Fruit fly (Drosophila melanogaster) whole organism, embryonic: ENCODE measurements around the gene Tollo.

Experiments
- Atf-2 ChIP-seq: fragments of 200-800 bp; sonication (Bioruptor generic); optimal IDR thresholded peaks from 2 replicates; lab custom pipeline; 2016; ENCODE audit warnings: missing biosample characterization, missing genetic modification characterization
- CG10267 ChIP-seq: fragments of 200-800 bp; sonication (Bioruptor generic); optimal IDR thresholded peaks from 2 replicates; lab custom pipeline; 2018; ENCODE audit warnings: missing biosample characterization, mild to moderate bottlenecking, missing genetic modification characterization, moderate library complexity
- CG10654 ChIP-seq: fragments of 200-800 bp; sonication (Bioruptor generic); optimal IDR thresholded peaks from 2 replicates; lab custom pipeline; 2016; ENCODE audit warnings: missing biosample characterization, missing genetic modification characterization
- CG12744 ChIP-seq: fragments of 200-800 bp; sonication (Bioruptor generic); optimal IDR thresholded peaks from 2 replicates; lab custom pipeline; 2016; ENCODE audit warnings: missing biosample characterization, missing genetic modification characterization
- CG13424 ChIP-seq: fragments of 200-800 bp; sonication (Bioruptor generic); optimal IDR thresholded peaks from 2 replicates; lab custom pipeline; 2019; ENCODE audit warnings: missing biosample characterization, mild to moderate bottlenecking, missing genetic modification characterization, moderate library complexity
- CG15073 ChIP-seq: fragments of 200-800 bp; sonication (Bioruptor generic); optimal IDR thresholded peaks from 2 replicates; lab custom pipeline; 2016; ENCODE audit warnings: missing biosample characterization, missing genetic modification characterization
- CG1529 ChIP-seq: fragments of 200-800 bp; sonication (Bioruptor generic); optimal IDR thresholded peaks from 3 replicates; lab custom pipeline; 2018; ENCODE audit warnings: missing biosample characterization, missing genetic modification characterization
- CG17186 ChIP-seq: fragments of 200-800 bp; sonication (Bioruptor generic); optimal IDR thresholded peaks from 3 replicates; lab custom pipeline; 2017; ENCODE audit warnings: missing biosample characterization, missing genetic modification reagents, missing genetic modification characterization
- CG17385 ChIP-seq: fragments of 200-800 bp; sonication (Bioruptor generic); optimal IDR thresholded peaks from 3 replicates; lab custom pipeline; 2018; ENCODE audit warnings: missing biosample characterization, mild to moderate bottlenecking, missing genetic modification characterization
- CG17568 ChIP-seq: fragments of 200-800 bp; sonication (Bioruptor generic); optimal IDR thresholded peaks from 2 replicates; lab custom pipeline; 2018; ENCODE audit warnings: missing biosample characterization, mild to moderate bottlenecking, missing genetic modification characterization, moderate library complexity
- CG1832 ChIP-seq: fragments of 200-800 bp; sonication (Bioruptor generic); optimal IDR thresholded peaks from 2 replicates; lab custom pipeline; 2017; ENCODE audit warnings: missing biosample characterization, mild to moderate bottlenecking, missing genetic modification characterization, inconsistent platforms
- CG2129 ChIP-seq: fragments of 200-800 bp; sonication (Bioruptor generic); IDR thresholded peaks from 2 replicates; pipeline ENCODE4 v1.3.6; 2022; ENCODE audit warnings: missing biosample characterization, missing genetic modification characterization; ENCODE audit not compliant: partially characterized antibody
- CG30020 ChIP-seq: fragments of 200-800 bp; optimal IDR thresholded peaks from 2 replicates; lab custom pipeline; 2019; ENCODE audit warnings: missing biosample characterization, mild to moderate bottlenecking, missing genetic modification characterization, moderate library complexity
- CG32767 ChIP-seq: fragments of 200-800 bp; sonication (Bioruptor generic); IDR thresholded peaks from 2 replicates; pipeline ENCODE4 v1.3.6; 2022; ENCODE audit warnings: missing biosample characterization, missing genetic modification characterization
- CG43689 ChIP-seq: fragments of 200-800 bp; sonication (Bioruptor generic); IDR thresholded peaks from 2 replicates; pipeline ENCODE4 v1.3.6; 2022; ENCODE audit warnings: missing biosample characterization, missing genetic modification characterization
- CG6689 ChIP-seq: fragments of 200-800 bp; sonication (Bioruptor generic); IDR thresholded peaks from 2 replicates; pipeline ENCODE4 v1.3.6; 2022; ENCODE audit warnings: missing biosample characterization, missing genetic modification characterization
- CG7963 ChIP-seq: fragments of 200-800 bp; sonication (Bioruptor generic); IDR thresholded peaks from 3 replicates; pipeline ENCODE4 v1.3.6; 2022; ENCODE audit warnings: missing biosample characterization, missing genetic modification characterization; ENCODE audit not compliant: partially characterized antibody
- CG9932 ChIP-seq: fragments of 200-800 bp; sonication (Bioruptor generic); IDR thresholded peaks from 2 replicates; pipeline ENCODE4 v1.3.6; 2022; ENCODE audit warnings: missing biosample characterization, missing genetic modification characterization
- CTCF ChIP-seq: fragments of 200-800 bp; sonication (Bioruptor generic); optimal IDR thresholded peaks from 2 replicates; lab custom pipeline; 2017; ENCODE audit warnings: missing biosample characterization, mild to moderate bottlenecking, missing genetic modification characterization, moderate library complexity
- CoRest ChIP-seq: fragments of 200-800 bp; sonication (Bioruptor generic); optimal IDR thresholded peaks from 3 replicates; lab custom pipeline; 2018; ENCODE audit warnings: missing biosample characterization, mild to moderate bottlenecking, missing genetic modification characterization, moderate library complexity
- Dip2 ChIP-seq: fragments of 200-800 bp; sonication (Bioruptor generic); IDR thresholded peaks from 2 replicates; pipeline ENCODE4 v1.3.6; 2022; ENCODE audit warnings: missing biosample characterization, missing genetic modification characterization
- Drgx ChIP-seq: fragments of 200-800 bp; sonication (Bioruptor generic); IDR thresholded peaks from 2 replicates; pipeline ENCODE4 v1.3.6; 2022; ENCODE audit warnings: missing biosample characterization, missing genetic modification characterization
- Hsf ChIP-seq: fragments of 200-800 bp; sonication (Bioruptor generic); optimal IDR thresholded peaks from 3 replicates; lab custom pipeline; 2016; ENCODE audit warnings: missing biosample characterization, missing genetic modification characterization
- MESR4 ChIP-seq: fragments of 200-800 bp; sonication (Bioruptor generic); optimal IDR thresholded peaks from 2 replicates; lab custom pipeline; 2018; ENCODE audit warnings: missing biosample characterization, mild to moderate bottlenecking, missing genetic modification characterization, moderate library complexity
- Med ChIP-seq: fragments of 200-800 bp; sonication (Bioruptor generic); peaks from one replicate; lab custom pipeline; 2016; ENCODE audit warnings: missing biosample characterization, missing genetic modification characterization, mild to moderate bottlenecking, inconsistent platforms, moderate library complexity
- Neu2 ChIP-seq: fragments of 200-800 bp; sonication (Bioruptor generic); optimal IDR thresholded peaks from 3 replicates; lab custom pipeline; 2016; ENCODE audit warnings: missing biosample characterization, missing genetic modification characterization, borderline replicate concordance
- Pdp1 ChIP-seq, 2 experiments: fragments of 200-800 bp; sonication (Bioruptor generic); optimal IDR thresholded peaks; 3 replicates each; lab custom pipeline; 2016; ENCODE audit warnings: missing biosample characterization in 2 of 2, missing genetic modification characterization in 2 of 2, mild to moderate bottlenecking in 1 of 2, moderate library complexity in 1 of 2
- Ravus ChIP-seq: fragments of 200-800 bp; sonication (Bioruptor generic); IDR thresholded peaks from 2 replicates; pipeline ENCODE4 v1.3.6; 2022; ENCODE audit warnings: missing biosample characterization, missing genetic modification characterization
- Sry-δ ChIP-seq: fragments of 200-800 bp; sonication (Bioruptor generic); optimal IDR thresholded peaks from 2 replicates; lab custom pipeline; 2016; ENCODE audit warnings: missing biosample characterization, missing genetic modification characterization
- ap ChIP-seq: fragments of 200-800 bp; sonication (Bioruptor generic); IDR thresholded peaks from 2 replicates; pipeline ENCODE4 v1.3.6; 2022; ENCODE audit warnings: missing biosample characterization, missing genetic modification characterization
- bbx ChIP-seq: fragments of 200-800 bp; sonication (Bioruptor generic); IDR thresholded peaks from 2 replicates; pipeline ENCODE4 v1.3.6; 2022; ENCODE audit warnings: missing biosample characterization, missing genetic modification characterization; ENCODE audit not compliant: partially characterized antibody
- chn ChIP-seq: fragments of 200-800 bp; sonication (Bioruptor generic); optimal IDR thresholded peaks from 2 replicates; lab custom pipeline; 2016; ENCODE audit warnings: missing biosample characterization, missing genetic modification characterization
- dysf ChIP-seq: fragments of 200-800 bp; sonication (Bioruptor generic); IDR thresholded peaks from 3 replicates; pipeline ENCODE4 v1.3.6; 2022; ENCODE audit warnings: missing biosample characterization, missing genetic modification characterization
- ems ChIP-seq: fragments of 200-800 bp; sonication (Bioruptor generic); optimal IDR thresholded peaks from 3 replicates; lab custom pipeline; 2016; ENCODE audit warnings: missing biosample characterization, missing genetic modification characterization
- ewg ChIP-seq: fragments of 200-800 bp; sonication (Bioruptor generic); optimal IDR thresholded peaks from 3 replicates; lab custom pipeline; 2017; ENCODE audit warnings: mild to moderate bottlenecking, missing biosample characterization, missing genetic modification reagents, missing genetic modification characterization
- h ChIP-seq: fragments of >200 bp; optimal IDR thresholded peaks from 2 replicates; lab custom pipeline; 2017
- ind ChIP-seq: fragments of 200-800 bp; sonication (Bioruptor generic); optimal IDR thresholded peaks from 3 replicates; lab custom pipeline; 2016; ENCODE audit warnings: missing biosample characterization, missing genetic modification characterization
- insv ChIP-seq, 2 experiments: fragments of 200-800 bp; sonication (Bioruptor generic); optimal IDR thresholded peaks; 3 replicates each; lab custom pipeline; 2016 to 2018; ENCODE audit warnings: missing biosample characterization in 2 of 2, missing genetic modification characterization in 2 of 2
- jing ChIP-seq: fragments of 200-800 bp; sonication (Bioruptor generic); optimal IDR thresholded peaks from 2 replicates; lab custom pipeline; 2018; ENCODE audit warnings: missing biosample characterization, mild to moderate bottlenecking, missing genetic modification characterization
- knrl ChIP-seq: fragments of 200-800 bp; sonication (Bioruptor generic); IDR thresholded peaks from 3 replicates; pipeline ENCODE4 v1.3.6; 2022; ENCODE audit warnings: missing biosample characterization, missing genetic modification characterization; ENCODE audit not compliant: partially characterized antibody
- oc ChIP-seq: fragments of 200-800 bp; sonication (Bioruptor generic); optimal IDR thresholded peaks from 2 replicates; lab custom pipeline; 2018; ENCODE audit warnings: missing biosample characterization, mild to moderate bottlenecking, missing genetic modification characterization, moderate library complexity
- onecut ChIP-seq: fragments of 200-800 bp; sonication (Bioruptor generic); IDR thresholded peaks from 2 replicates; pipeline ENCODE4 v1.3.6; 2022; ENCODE audit warnings: missing biosample characterization, missing genetic modification characterization
- phol ChIP-seq: fragments of 200-800 bp; sonication (Bioruptor generic); optimal IDR thresholded peaks from 3 replicates; lab custom pipeline; 2018; ENCODE audit warnings: missing biosample characterization, mild to moderate bottlenecking, missing genetic modification characterization, moderate library complexity
- pros ChIP-seq: fragments of 200-800 bp; sonication (Bioruptor generic); optimal IDR thresholded peaks from 3 replicates; lab custom pipeline; 2019; ENCODE audit warnings: missing biosample characterization, mild to moderate bottlenecking, missing genetic modification characterization, moderate library complexity
- pum ChIP-seq: fragments of 200-800 bp; sonication (Bioruptor generic); optimal IDR thresholded peaks from 2 replicates; lab custom pipeline; 2016; ENCODE audit warnings: missing biosample characterization, missing genetic modification characterization
- row ChIP-seq: fragments of 200-800 bp; sonication (Bioruptor generic); IDR thresholded peaks from 3 replicates; pipeline ENCODE4 v1.3.6; 2022; ENCODE audit warnings: missing biosample characterization, missing genetic modification characterization
- sd ChIP-seq: fragments of 200-800 bp; sonication (Bioruptor generic); optimal IDR thresholded peaks from 3 replicates; lab custom pipeline; 2018; ENCODE audit warnings: missing biosample characterization, mild to moderate bottlenecking, missing genetic modification characterization, moderate library complexity
- sens-2 ChIP-seq: fragments of 200-800 bp; sonication (Bioruptor generic); IDR thresholded peaks from 2 replicates; pipeline ENCODE4 v1.3.6; 2022; ENCODE audit warnings: missing biosample characterization, missing genetic modification characterization
- shn ChIP-seq: fragments of 200-800 bp; sonication (Bioruptor generic); optimal IDR thresholded peaks from 3 replicates; lab custom pipeline; 2016; ENCODE audit warnings: missing biosample characterization, missing genetic modification characterization
- tna ChIP-seq: fragments of 200-800 bp; sonication (Bioruptor generic); IDR thresholded peaks from 2 replicates; pipeline ENCODE4 v1.3.6; 2022; ENCODE audit warnings: missing biosample characterization, missing genetic modification characterization; ENCODE audit not compliant: partially characterized antibody

Gene Tollo

DNA sequence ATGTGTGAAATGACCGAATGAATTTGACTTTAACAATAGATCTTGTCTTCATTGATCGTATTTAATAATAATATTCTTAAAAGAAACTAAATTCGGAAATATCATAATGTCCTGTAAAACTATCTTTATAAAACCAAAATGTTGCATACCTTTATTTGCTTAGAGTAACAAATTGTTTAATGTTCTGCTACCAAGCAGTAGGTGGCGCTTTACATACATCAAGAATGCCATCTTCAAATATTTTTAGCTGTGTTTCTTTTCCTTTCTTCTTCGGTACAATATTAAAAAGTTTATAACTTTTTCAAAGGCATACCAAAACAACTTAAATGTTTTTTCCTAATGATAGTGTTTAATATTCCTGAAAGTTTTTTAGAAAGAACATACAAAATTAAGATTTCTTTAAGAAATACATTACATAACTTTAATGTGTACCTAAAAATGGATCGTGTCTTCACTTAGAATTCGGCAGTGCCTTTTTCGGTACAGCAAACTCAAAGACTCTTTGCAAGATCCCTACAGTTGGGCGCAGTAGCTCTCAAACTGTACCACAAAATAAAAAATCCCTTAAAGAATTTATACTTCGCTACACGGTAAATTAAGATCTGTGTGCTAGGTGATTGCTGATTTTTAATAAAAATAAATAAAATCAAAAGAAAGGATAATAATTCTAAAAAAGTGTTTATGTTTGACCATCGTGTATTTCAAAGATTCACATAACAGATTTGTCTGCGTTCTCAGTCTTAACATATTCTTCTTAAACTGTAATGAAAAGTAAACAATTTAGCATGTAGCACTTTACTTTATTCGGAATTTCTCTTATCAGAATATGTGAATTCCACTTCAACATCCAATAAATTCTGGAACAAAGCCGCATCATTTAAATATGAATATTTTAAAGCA is 32.5 kb downstream of the Tollo start (continued):
- TF ChIP-seq CG17385 (GFP tag; lab: Kevin White, UChicago) (no peak), CG15073 (no peak), h (lab: Kevin White, UChicago) (no peak), shn (no peak), pum (GFP tag; lab: Kevin White, UChicago) (no peak), ewg (GFP tag; lab: Kevin White, UChicago) (no peak), Pdp1 (GFP tag; optimal IDR thresholded peaks at IDR 0.05; lab: Kevin White, UChicago) (peak in 1 of 2 experiments; percentile 97), Dip2 (GFP tag; lab: Robert Waterston, UW) (no peak), Atf-2 (GFP tag; lab: Kevin White, UChicago) (no peak), CG17568 (GFP tag; lab: Kevin White, UChicago) (no peak), oc (no peak), Sry-δ (GFP tag; lab: Kevin White, UChicago) (no peak), CTCF (GFP tag; lab: Kevin White, UChicago) (peak; percentile 89), CG1529 (GFP tag; lab: Kevin White, UChicago) (no peak), chn (GFP tag; lab: Kevin White, UChicago) (peak; percentile 17), Med (GFP tag; lab: Kevin White, UChicago) (peak; percentile 67), phol (tag; lab: Kevin White, UChicago) (peak; percentile 15), CG1832 (GFP tag; lab: Kevin White, UChicago) (no peak), insv (GFP tag; optimal IDR thresholded peaks at IDR 0.05; lab: Kevin White, UChicago) (peak; percentile 75 to 98), Ravus (GFP tag; lab: Robert Waterston, UW) (no peak), CG12744 (GFP tag; lab: Kevin White, UChicago) (no peak), CG43689 (no peak), CoRest (tag; lab: Kevin White, UChicago) (peak; percentile 30), CG32767 (no peak), ap (GFP tag; lab: Robert Waterston, UW) (no peak), sens-2 (no peak), jing (GFP tag; lab: Kevin White, UChicago) (no peak), sd (peak; percentile 3), CG10267 (tag; lab: Kevin White, UChicago) (no peak), CG13424 (tag; lab: Kevin White, UChicago) (peak; percentile 4), CG2129 (GFP tag; lab: Robert Waterston, UW) (no peak), dysf (GFP tag; lab: Robert Waterston, UW) (no peak), ind (GFP tag; lab: Kevin White, UChicago) (no peak), pros (GFP tag; lab: Kevin White, UChicago) (peak; percentile 20), CG6689 (GFP tag; lab: Robert Waterston, UW) (0 out of 2 replicates have a peak, but pooled peaks have one; percentile 15), Drgx (no peak), MESR4 (GFP tag; lab: Kevin White, UChicago) (no peak), row (GFP tag; lab: Robert Waterston, UW) (no peak), CG9932 (no peak), CG17186 (no peak), CG10654 (GFP tag; lab: Kevin White, UChicago) (no peak), tna (GFP tag; lab: Robert Waterston, UW) (no peak), Hsf (peak; percentile 9), CG30020 (tag; lab: Kevin White, UChicago) (no peak), ems (GFP tag; lab: Kevin White, UChicago) (no peak), CG7963 (GFP tag; lab: Robert Waterston, UW) (no peak), bbx (no peak), knrl (GFP tag; lab: Robert Waterston, UW) (peak; percentile 25; the same call in 1 of the 3 replicates), onecut (GFP tag; lab: Robert Waterston, UW) (0 out of 2 replicates have a peak, but pooled peaks have one; percentile 4), Neu2 (GFP tag; lab: Kevin White, UChicago) (no peak)
